Worm (Caenorhabditis elegans): ENCODE data around the gene dct-16.

- TF ChIP-seq blmp-1 (tag; optimal IDR thresholded peaks at IDR 0.05) = no peak
- no peak for TF ChIP-seq hlh-1 (tag; optimal IDR thresholded peaks at IDR 0.05)
- TF ChIP-seq bed-3 (GFP tag; optimal IDR thresholded peaks at IDR 0.05) = no peak
Measured at ce11 chrV:20527493-20527892, 28.6 kb upstream of the dct-16 start, which contains the start of gene Y38H6C.13.

Measured in whole organism, mixed stage, embryonic.